Fruit fly (Drosophila melanogaster): Measurements from ENCODE around the gene NdufV3.
A peak's percentile ranks its signal among the peaks of the same experiment; 100 is the strongest.

The NdufV3 gene

DNA sequence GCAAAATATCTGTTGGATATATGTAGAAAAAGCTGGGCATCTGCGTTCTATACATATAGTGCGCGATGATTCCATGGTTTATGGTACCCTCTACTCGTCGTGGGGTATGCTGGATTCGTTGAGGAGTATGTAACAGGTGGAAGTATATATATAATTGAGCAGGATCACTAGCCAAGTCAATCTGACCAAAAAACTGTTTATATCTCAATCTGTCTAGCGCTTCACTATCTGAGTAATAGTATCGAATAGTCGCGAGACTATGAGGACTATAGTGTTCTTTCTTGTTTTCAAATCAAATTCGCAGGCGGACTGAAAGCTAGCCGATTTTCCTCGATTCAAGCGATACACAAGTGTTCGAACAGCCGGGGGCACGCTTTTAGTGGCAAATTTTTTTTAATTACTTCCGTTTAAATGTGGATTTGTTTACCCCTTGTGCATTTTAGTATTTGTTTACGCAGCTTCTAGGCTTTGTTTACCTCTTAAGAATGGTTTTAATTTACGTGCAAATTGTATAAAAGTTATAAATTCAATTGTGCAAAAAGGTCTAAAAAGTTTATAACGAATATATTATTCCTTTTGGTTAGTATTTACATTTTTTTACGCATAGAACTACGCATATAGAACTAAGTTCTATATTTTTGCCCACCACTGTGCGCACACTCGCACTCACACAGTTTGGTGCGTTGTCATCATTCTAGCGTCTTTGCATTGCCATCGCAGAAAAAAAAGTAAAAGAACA, 41.0 kb downstream of the NdufV3 start (continued):
- TF ChIP-seq CG6808 (GFP tag; optimal IDR thresholded peaks at IDR 0.05), result peak; percentile 45
- peak; percentile 23 for TF ChIP-seq CG6792 (GFP tag; optimal IDR thresholded peaks at IDR 0.05)
- peak; percentile 83 for TF ChIP-seq CG6276 (GFP tag; optimal IDR thresholded peaks at IDR 0.05)
- TF ChIP-seq Hr39 (GFP tag; optimal IDR thresholded peaks at IDR 0.05), result peak; percentile 60
- TF ChIP-seq dac (GFP tag; optimal IDR thresholded peaks at IDR 0.05), result peak; percentile 44
- no peak for TF ChIP-seq CG9139 (GFP tag; optimal IDR thresholded peaks at IDR 0.05)
- peak; percentile 44 for TF ChIP-seq topi (GFP tag; optimal IDR thresholded peaks at IDR 0.05)
- TF ChIP-seq CG8119 (GFP tag; IDR thresholded peaks at IDR 0.05), result peak; percentile 83
- peak; percentile 31 for TF ChIP-seq CG8632 (GFP tag; optimal IDR thresholded peaks at IDR 0.05)

DNA sequence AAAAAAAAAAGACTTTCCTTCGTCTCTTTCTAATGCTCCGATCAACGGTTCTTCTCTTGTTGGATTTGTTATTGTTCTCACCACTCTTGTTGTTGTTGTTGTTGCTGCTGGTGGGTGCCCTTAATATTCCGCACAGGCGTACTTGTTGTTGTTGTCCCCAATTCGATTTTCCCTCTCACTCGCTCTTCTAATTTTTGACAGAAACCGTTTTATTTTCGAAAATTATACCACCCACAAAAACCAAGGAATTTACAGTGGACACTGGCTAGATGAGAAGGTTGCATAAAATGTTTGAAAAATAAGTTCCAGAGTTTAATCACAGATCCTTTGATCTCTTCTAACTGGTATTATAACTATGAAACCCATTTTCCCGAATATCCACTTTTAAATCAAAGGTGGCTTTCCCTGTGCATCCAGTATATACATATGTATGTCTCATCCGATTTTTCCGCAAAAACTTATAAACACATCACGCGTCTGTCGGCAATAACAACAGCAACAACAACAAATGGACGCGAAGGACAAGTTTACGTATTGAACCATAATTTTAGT, 41.6 kb downstream of the NdufV3 start:
- TF ChIP-seq CG6163 (GFP tag; IDR thresholded peaks at IDR 0.05), result peak; percentile 26; the same call in 1 of the 3 replicates
- TF ChIP-seq Gug (GFP tag; IDR thresholded peaks at IDR 0.05), result peak; percentile 24; the same call in 1 of the 2 replicates
- no peak for TF ChIP-seq OdsH (GFP tag; optimal IDR thresholded peaks at IDR 0.05)
- TF ChIP-seq Sox15 (GFP tag; optimal IDR thresholded peaks at IDR 0.05), result no peak

- TF ChIP-seq Eip78C (GFP tag), result peak; percentile 63
- no peak for TF ChIP-seq Ets96B (tag; optimal IDR thresholded peaks at IDR 0.05)
- TF ChIP-seq esn (GFP tag; optimal IDR thresholded peaks at IDR 0.05), result peak; percentile 23
- peak; percentile 9 for TF ChIP-seq CG10631 (GFP tag; optimal IDR thresholded peaks at IDR 0.05)
- TF ChIP-seq ss (GFP tag; optimal IDR thresholded peaks at IDR 0.05), result no peak
- TF ChIP-seq achi (GFP tag; optimal IDR thresholded peaks at IDR 0.05), result no peak
- TF ChIP-seq CG31627 (GFP tag; optimal IDR thresholded peaks at IDR 0.05), result peak; percentile 22
- TF ChIP-seq cyc (GFP tag; optimal IDR thresholded peaks at IDR 0.05), result peak; percentile 16
- TF ChIP-seq fkh (GFP tag; optimal IDR thresholded peaks at IDR 0.05), result peak; percentile 18
- TF ChIP-seq Hr38 (GFP tag; optimal IDR thresholded peaks at IDR 0.05), result no peak
- TF ChIP-seq CG34406 (GFP tag; optimal IDR thresholded peaks at IDR 0.05), result no peak
- 0 out of 2 replicates have a peak, but pooled peaks have one; percentile 6 for TF ChIP-seq CG15336 (GFP tag; IDR thresholded peaks at IDR 0.05)
Observed at dm6 chrX:11393003-11393620, 43.3 kb downstream of the NdufV3 start.
